Fruit fly (Drosophila melanogaster): Measurements from ENCODE around the gene Eph.

dm6 chr4:607498-607897 is 3.0 kb upstream of the Eph start, which contains the start of gene onecut:
- TF ChIP-seq CG1832 (GFP tag; optimal IDR thresholded peaks at IDR 0.05) (no peak), CG11560 (tag; IDR thresholded peaks at IDR 0.05) (no peak), her (GFP tag; optimal IDR thresholded peaks at IDR 0.05) (no peak), CG14710 (tag; optimal IDR thresholded peaks at IDR 0.05) (no peak), CG2875 (GFP tag; optimal IDR thresholded peaks at IDR 0.05) (no peak), CG1647 (GFP tag; optimal IDR thresholded peaks at IDR 0.05) (no peak), crc (GFP tag; optimal IDR thresholded peaks at IDR 0.05) (no peak), cwo (GFP tag; optimal IDR thresholded peaks at IDR 0.05) (no peak)
